Worm (Caenorhabditis elegans): ENCODE results near the gene F40F8.3.

The F40F8.3 gene

ce11 chrII:11128989-11129388 lies at the start of gene F40F8.3:
Gene F40F8.3 (plus strand): TSS chrII:11129289.
- TF ChIP-seq lin-13 (GFP tag; optimal IDR thresholded peaks at IDR 0.05) (no peak), ceh-16 (tag; optimal IDR thresholded peaks at IDR 0.05) (no peak)

ce11 chrII:11086770-11087169 lies 42.3 kb upstream of the F40F8.3 start:
- TF ChIP-seq nhr-77 (tag; optimal IDR thresholded peaks at IDR 0.05) (no peak), ama-1 (optimal IDR thresholded peaks at IDR 0.05) (no peak), lin-39 (tag; optimal IDR thresholded peaks at IDR 0.05) (no peak), ceh-82 (tag; optimal IDR thresholded peaks at IDR 0.05) (no peak), mab-5 (tag; optimal IDR thresholded peaks at IDR 0.05) (no peak), nhr-23 (tag; optimal IDR thresholded peaks at IDR 0.05) (no peak), zag-1 (tag; optimal IDR thresholded peaks at IDR 0.05) (no peak), mdl-1 (tag; optimal IDR thresholded peaks at IDR 0.05) (no peak), elt-1 (tag; optimal IDR thresholded peaks at IDR 0.05) (no peak), lsy-2 (tag; optimal IDR thresholded peaks at IDR 0.05) (no peak), F13H6.1 (tag; optimal IDR thresholded peaks at IDR 0.05) (no peak), blmp-1 (tag; optimal IDR thresholded peaks at IDR 0.05; ENCODE audit: insufficient read depth) (no peak), ceh-16 (tag; optimal IDR thresholded peaks at IDR 0.05) (no peak), ztf-4 (tag; optimal IDR thresholded peaks at IDR 0.05) (no peak), C34F6.9 (tag; optimal IDR thresholded peaks at IDR 0.05) (no peak), unc-62 (GFP tag; optimal IDR thresholded peaks at IDR 0.05) (no peak), snpc-4 (tag; optimal IDR thresholded peaks at IDR 0.05) (no peak)

- TF ChIP-seq dmd-4 (tag; optimal IDR thresholded peaks at IDR 0.05), result no peak
- no peak for TF ChIP-seq sma-9 (GFP tag; optimal IDR thresholded peaks at IDR 0.05)
- no peak for TF ChIP-seq sma-9 (tag; optimal IDR thresholded peaks at IDR 0.05)
- no peak for TF ChIP-seq nhr-10 (tag; optimal IDR thresholded peaks at IDR 0.05)
- no peak for TF ChIP-seq peb-1 (tag; optimal IDR thresholded peaks at IDR 0.05)
- TF ChIP-seq lin-13 (GFP tag; optimal IDR thresholded peaks at IDR 0.05), result no peak
- no peak for TF ChIP-seq unc-62 (GFP tag; optimal IDR thresholded peaks at IDR 0.05)
- TF ChIP-seq ztf-11 (tag; optimal IDR thresholded peaks at IDR 0.05), result no peak
- no peak for TF ChIP-seq ama-1 (optimal IDR thresholded peaks at IDR 0.05)
- no peak for TF ChIP-seq lin-39 (tag; optimal IDR thresholded peaks at IDR 0.05)
- no peak for TF ChIP-seq ztf-1 (GFP tag; conservative IDR thresholded peaks at IDR 0.05)
These were observed 41.0 kb upstream of the F40F8.3 start for ce11 chrII:11088137-11088536.

- TF ChIP-seq unc-62 (GFP tag; optimal IDR thresholded peaks at IDR 0.05) (no peak), peb-1 (tag; optimal IDR thresholded peaks at IDR 0.05) (no peak), sem-4 (tag; optimal IDR thresholded peaks at IDR 0.05) (no peak), fos-1 (tag; optimal IDR thresholded peaks at IDR 0.05) (no peak), nhr-11 (tag; optimal IDR thresholded peaks at IDR 0.05) (no peak), mbf-1 (tag; optimal IDR thresholded peaks at IDR 0.05) (no peak), nhr-23 (tag; optimal IDR thresholded peaks at IDR 0.05) (no peak), crh-2 (tag; optimal IDR thresholded peaks at IDR 0.05) (no peak)
These were observed 39.7 kb upstream of the F40F8.3 start, which contains the start of gene unc-53 for ce11 chrII:11089356-11089755. Gene unc-53 (minus strand): TSS chrII:11089456.

- no peak for TF ChIP-seq fos-1 (tag; optimal IDR thresholded peaks at IDR 0.05)
- no peak for TF ChIP-seq nhr-25 (tag; optimal IDR thresholded peaks at IDR 0.05)
- no peak for TF ChIP-seq elt-3 (tag; optimal IDR thresholded peaks at IDR 0.05)
- no peak for TF ChIP-seq mbf-1 (tag; optimal IDR thresholded peaks at IDR 0.05)
- TF ChIP-seq sma-3 (GFP tag; optimal IDR thresholded peaks at IDR 0.05), result no peak
- no peak for TF ChIP-seq lin-39 (tag; optimal IDR thresholded peaks at IDR 0.05)
These were observed 37.5 kb upstream of the F40F8.3 start for ce11 chrII:11091577-11091976.

ce11 chrII:11092413-11092812 lies 36.7 kb upstream of the F40F8.3 start, which contains the start of gene rpl-42:
Gene rpl-42 (plus strand): TSS chrII:11092713.
- no peak for TF ChIP-seq nhr-11 (tag; optimal IDR thresholded peaks at IDR 0.05)
